Fruit fly (Drosophila melanogaster) whole organism, embryonic: Measurements from ENCODE around the gene CG5921.

ENCODE experiments used
- ATbp ChIP-seq: fragments of 200-800 bp; sonication (Bioruptor generic); optimal IDR thresholded peaks from 2 replicates; lab custom pipeline; 2017; ENCODE audit warnings: missing biosample characterization, mild to moderate bottlenecking, missing genetic modification characterization, missing genetic modification reagents
- Atf6 ChIP-seq: fragments of 200-800 bp; sonication (Bioruptor generic); IDR thresholded peaks from 2 replicates; pipeline ENCODE4 v1.3.6; 2022; ENCODE audit warnings: missing biosample characterization, missing genetic modification characterization
- CG10274 ChIP-seq: fragments of 200-800 bp; sonication (Bioruptor generic); optimal IDR thresholded peaks from 3 replicates; lab custom pipeline; 2017; ENCODE audit warnings: missing biosample characterization, mild to moderate bottlenecking, missing genetic modification characterization
- CG10321 ChIP-seq: fragments of 200-800 bp; sonication (Bioruptor generic); IDR thresholded peaks from 2 replicates; pipeline ENCODE4 v1.3.6; 2022; ENCODE audit warnings: missing biosample characterization, missing genetic modification characterization
- CG10654 ChIP-seq: fragments of 200-800 bp; sonication (Bioruptor generic); optimal IDR thresholded peaks from 2 replicates; lab custom pipeline; 2016; ENCODE audit warnings: missing biosample characterization, missing genetic modification characterization
- CG10979 ChIP-seq: fragments of 200-800 bp; sonication (Bioruptor generic); optimal IDR thresholded peaks from 2 replicates; lab custom pipeline; 2018; ENCODE audit warnings: missing biosample characterization, mild to moderate bottlenecking, missing genetic modification characterization, moderate library complexity
- CG11247 ChIP-seq: fragments of 200-800 bp; sonication (Bioruptor generic); IDR thresholded peaks from 2 replicates; pipeline ENCODE4 v1.3.6; 2022; ENCODE audit warnings: missing biosample characterization, missing genetic modification characterization
- CG11456 ChIP-seq: fragments of 200-800 bp; sonication (Bioruptor generic); IDR thresholded peaks from 3 replicates; pipeline ENCODE4 v1.3.6; 2022; ENCODE audit warnings: missing biosample characterization, missing genetic modification characterization
- CG12071 ChIP-seq: fragments of 200-800 bp; sonication (Bioruptor generic); optimal IDR thresholded peaks from 3 replicates; lab custom pipeline; 2018; ENCODE audit warnings: missing biosample characterization, mild to moderate bottlenecking, missing genetic modification characterization
- CG15479 ChIP-seq: fragments of 200-800 bp; sonication (Bioruptor generic); optimal IDR thresholded peaks from 3 replicates; lab custom pipeline; 2019; ENCODE audit warnings: missing biosample characterization, mild to moderate bottlenecking, missing genetic modification characterization, moderate library complexity
- CG18599 ChIP-seq: fragments of 200-800 bp; sonication (Bioruptor generic); optimal IDR thresholded peaks from 3 replicates; lab custom pipeline; 2017; ENCODE audit warnings: missing biosample characterization, missing genetic modification characterization, mild to moderate bottlenecking, moderate library complexity, missing genetic modification reagents
- CG2120 ChIP-seq: fragments of 200-800 bp; sonication (Bioruptor generic); optimal IDR thresholded peaks from 3 replicates; lab custom pipeline; 2016; ENCODE audit warnings: missing biosample characterization, missing genetic modification characterization
- CG2678 ChIP-seq: fragments of 200-800 bp; sonication (Bioruptor generic); optimal IDR thresholded peaks from 3 replicates; lab custom pipeline; 2019; ENCODE audit warnings: missing biosample characterization, mild to moderate bottlenecking, missing genetic modification characterization, moderate library complexity
- CG3726 ChIP-seq: fragments of 200-800 bp; sonication (Bioruptor generic); IDR thresholded peaks from 3 replicates; pipeline ENCODE4, ENCODE4 v1.3.6; 2022; ENCODE audit warnings: missing biosample characterization, missing genetic modification characterization
- CG3995 ChIP-seq: fragments of 200-800 bp; sonication (Bioruptor generic); optimal IDR thresholded peaks from 3 replicates; lab custom pipeline; 2016; ENCODE audit warnings: missing biosample characterization, missing genetic modification characterization
- CG4360 ChIP-seq: fragments of 200-800 bp; sonication (Bioruptor generic); IDR thresholded peaks from 2 replicates; pipeline ENCODE4 v1.3.6; 2022; ENCODE audit warnings: missing biosample characterization, missing genetic modification characterization
- CG6683 ChIP-seq: fragments of 200-800 bp; sonication (Bioruptor generic); optimal IDR thresholded peaks from 2 replicates; lab custom pipeline; 2017; ENCODE audit warnings: missing biosample characterization, mild to moderate bottlenecking, missing genetic modification characterization, missing genetic modification reagents
- CG7357 ChIP-seq: fragments of 200-800 bp; sonication (Bioruptor generic); IDR thresholded peaks from 3 replicates; pipeline ENCODE4 v1.3.6; 2022; ENCODE audit warnings: missing biosample characterization, missing genetic modification characterization
- CG7928 ChIP-seq: fragments of 200-800 bp; sonication (Bioruptor generic); optimal IDR thresholded peaks from 2 replicates; lab custom pipeline; 2017; ENCODE audit warnings: missing biosample characterization, mild to moderate bottlenecking, missing genetic modification characterization
- CG8089 ChIP-seq: fragments of 200-800 bp; sonication (Bioruptor generic); optimal IDR thresholded peaks from 3 replicates; lab custom pipeline; 2016; ENCODE audit warnings: missing biosample characterization, missing genetic modification characterization
- CG8765 ChIP-seq: fragments of 200-800 bp; sonication (Bioruptor generic); IDR thresholded peaks from 2 replicates; pipeline ENCODE4 v1.3.6; 2022; ENCODE audit warnings: missing biosample characterization, missing genetic modification characterization
- CoRest ChIP-seq: fragments of 200-800 bp; sonication (Bioruptor generic); optimal IDR thresholded peaks from 3 replicates; lab custom pipeline; 2018; ENCODE audit warnings: missing biosample characterization, mild to moderate bottlenecking, missing genetic modification characterization, moderate library complexity
- Deaf1 ChIP-seq: fragments of 200-800 bp; optimal IDR thresholded peaks from 3 replicates; lab custom pipeline; 2019; ENCODE audit warnings: missing biosample characterization, mild to moderate bottlenecking, missing genetic modification characterization, moderate library complexity
- Ets65A ChIP-seq: fragments of 200-800 bp; sonication (Bioruptor generic); peaks from one replicate; lab custom pipeline; 2016; ENCODE audit warnings: missing biosample characterization, missing genetic modification characterization
- HLH4C ChIP-seq: fragments of 200-800 bp; sonication (Bioruptor generic); IDR thresholded peaks from 3 replicates; pipeline ENCODE4 v1.3.6; 2022; ENCODE audit warnings: missing biosample characterization, missing genetic modification characterization; ENCODE audit not compliant: partially characterized antibody
- Lhr ChIP-seq: fragments of 200-800 bp; sonication (Bioruptor generic); optimal IDR thresholded peaks from 3 replicates; lab custom pipeline; 2017; ENCODE audit warnings: mild to moderate bottlenecking, missing biosample characterization, missing genetic modification reagents, missing genetic modification characterization
- Opbp ChIP-seq: fragments of 200-800 bp; sonication (Bioruptor generic); IDR thresholded peaks from 3 replicates; pipeline ENCODE4 v1.3.6; 2022; ENCODE audit warnings: missing biosample characterization, missing genetic modification characterization; ENCODE audit not compliant: partially characterized antibody
- Scr ChIP-seq: fragments of 200-800 bp; sonication (Bioruptor generic); IDR thresholded peaks from 2 replicates; pipeline ENCODE4 v1.3.6; 2022; ENCODE audit warnings: missing biosample characterization, missing genetic modification characterization; ENCODE audit not compliant: partially characterized antibody
- Sin3A ChIP-seq: fragments of >200 bp; optimal IDR thresholded peaks from 2 replicates; lab custom pipeline; 2018
- Taf1 ChIP-seq: fragments of 200-800 bp; sonication (Bioruptor generic); IDR thresholded peaks from 2 replicates; pipeline ENCODE4 v1.3.6; 2022; ENCODE audit warnings: missing biosample characterization, missing genetic modification characterization
- Xrp1 ChIP-seq: fragments of 200-800 bp; sonication (Bioruptor generic); IDR thresholded peaks from 2 replicates; pipeline ENCODE4 v1.3.6; 2022; ENCODE audit warnings: missing biosample characterization, missing genetic modification characterization
- abd-A ChIP-seq: fragments of 200-800 bp; sonication (Bioruptor generic); optimal IDR thresholded peaks from 3 replicates; lab custom pipeline; 2019; ENCODE audit warnings: missing biosample characterization, mild to moderate bottlenecking, missing genetic modification characterization, moderate library complexity
- bbx ChIP-seq: fragments of 200-800 bp; sonication (Bioruptor generic); IDR thresholded peaks from 2 replicates; pipeline ENCODE4 v1.3.6; 2022; ENCODE audit warnings: missing biosample characterization, missing genetic modification characterization; ENCODE audit not compliant: partially characterized antibody
- cg ChIP-seq: fragments of 200-800 bp; sonication (Bioruptor generic); optimal IDR thresholded peaks from 3 replicates; lab custom pipeline; 2019; ENCODE audit warnings: missing biosample characterization, mild to moderate bottlenecking, missing genetic modification characterization, moderate library complexity
- emc ChIP-seq: fragments of 200-800 bp; sonication (Bioruptor generic); optimal IDR thresholded peaks from 2 replicates; lab custom pipeline; 2016; ENCODE audit warnings: missing biosample characterization, missing genetic modification characterization
- ewg ChIP-seq: fragments of 200-800 bp; sonication (Bioruptor generic); optimal IDR thresholded peaks from 3 replicates; lab custom pipeline; 2017; ENCODE audit warnings: mild to moderate bottlenecking, missing biosample characterization, missing genetic modification reagents, missing genetic modification characterization
- fd96Cb ChIP-seq: fragments of 200-800 bp; sonication (Bioruptor generic); optimal IDR thresholded peaks from 2 replicates; lab custom pipeline; 2018; ENCODE audit warnings: missing biosample characterization, mild to moderate bottlenecking, missing genetic modification characterization, moderate library complexity
- fru ChIP-seq: fragments of >200 bp; optimal IDR thresholded peaks from 2 replicates; lab custom pipeline; 2017
- her ChIP-seq: fragments of 200-800 bp; sonication (Bioruptor generic); optimal IDR thresholded peaks from 2 replicates; lab custom pipeline; 2016; ENCODE audit warnings: missing biosample characterization, missing genetic modification characterization
- ind ChIP-seq: fragments of 200-800 bp; sonication (Bioruptor generic); optimal IDR thresholded peaks from 3 replicates; lab custom pipeline; 2016; ENCODE audit warnings: missing biosample characterization, missing genetic modification characterization
- luna ChIP-seq: fragments of 200-800 bp; sonication (Bioruptor generic); optimal IDR thresholded peaks from 2 replicates; lab custom pipeline; 2016; ENCODE audit warnings: missing biosample characterization, missing genetic modification characterization
- nmo ChIP-seq: fragments of 200-800 bp; sonication (Bioruptor generic); optimal IDR thresholded peaks from 2 replicates; lab custom pipeline; 2018; ENCODE audit warnings: missing biosample characterization, mild to moderate bottlenecking, missing genetic modification characterization, moderate library complexity
- pita ChIP-seq: fragments of 200-800 bp; sonication (Bioruptor generic); optimal IDR thresholded peaks from 2 replicates; lab custom pipeline; 2017; ENCODE audit warnings: missing biosample characterization, mild to moderate bottlenecking, missing genetic modification characterization
- pros ChIP-seq: fragments of 200-800 bp; sonication (Bioruptor generic); optimal IDR thresholded peaks from 3 replicates; lab custom pipeline; 2019; ENCODE audit warnings: missing biosample characterization, mild to moderate bottlenecking, missing genetic modification characterization, moderate library complexity
- pum ChIP-seq: fragments of 200-800 bp; sonication (Bioruptor generic); optimal IDR thresholded peaks from 2 replicates; lab custom pipeline; 2016; ENCODE audit warnings: missing biosample characterization, missing genetic modification characterization
- sima ChIP-seq: fragments of 200-800 bp; sonication (Bioruptor generic); optimal IDR thresholded peaks from 2 replicates; lab custom pipeline; 2016; ENCODE audit warnings: missing biosample characterization, missing genetic modification characterization
- sisA ChIP-seq: fragments of 200-800 bp; sonication (Bioruptor generic); IDR thresholded peaks from 2 replicates; pipeline ENCODE4 v1.3.6; 2022; ENCODE audit warnings: missing biosample characterization, missing genetic modification characterization
- so ChIP-seq: fragments of 200-800 bp; sonication (Bioruptor generic); IDR thresholded peaks from 3 replicates; pipeline ENCODE4 v1.3.6; 2022; ENCODE audit warnings: missing biosample characterization, missing genetic modification characterization
- tna ChIP-seq: fragments of 200-800 bp; sonication (Bioruptor generic); IDR thresholded peaks from 2 replicates; pipeline ENCODE4 v1.3.6; 2022; ENCODE audit warnings: missing biosample characterization, missing genetic modification characterization; ENCODE audit not compliant: partially characterized antibody
- zf30C ChIP-seq: fragments of 200-800 bp; sonication (Bioruptor generic); optimal IDR thresholded peaks from 3 replicates; lab custom pipeline; 2018; ENCODE audit warnings: missing biosample characterization, mild to moderate bottlenecking, missing genetic modification characterization
- zfh2 ChIP-seq: fragments of 200-800 bp; sonication (Bioruptor generic); optimal IDR thresholded peaks from 2 replicates; lab custom pipeline; 2016; ENCODE audit warnings: missing biosample characterization, missing genetic modification characterization

The CG5921 gene

DNA sequence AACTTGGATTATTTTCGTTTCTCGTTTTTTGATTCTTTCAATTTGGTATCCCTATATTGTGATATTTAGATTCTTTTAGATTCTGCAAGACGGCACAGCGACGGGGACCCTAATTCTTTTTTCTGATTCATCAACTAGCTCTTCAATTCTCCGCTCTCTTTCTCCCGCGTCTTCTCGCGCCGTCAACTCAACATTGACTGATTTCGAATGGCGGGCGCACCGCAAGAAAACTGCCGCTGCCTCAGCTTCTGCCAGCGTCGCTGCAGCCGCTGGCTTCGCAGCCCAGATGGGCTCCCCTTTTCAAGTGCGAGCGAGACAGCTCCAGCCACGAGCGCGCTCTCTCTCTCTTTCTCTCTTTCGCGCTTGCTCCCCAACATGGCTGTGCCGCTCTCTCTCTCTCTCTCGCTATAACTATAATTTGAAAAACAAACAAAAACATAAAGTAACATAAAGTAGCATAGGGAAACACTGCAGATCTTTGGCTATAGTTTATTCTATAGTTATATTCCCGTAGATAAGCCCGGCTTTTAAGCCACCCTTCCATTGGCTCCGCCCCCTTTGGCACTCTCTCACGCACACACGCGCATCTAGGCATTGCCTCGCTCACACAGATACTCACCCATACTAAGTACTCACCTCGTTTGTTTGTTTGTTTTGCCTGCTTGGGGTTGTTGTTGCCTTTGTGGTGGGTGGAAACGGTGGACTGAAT lies 37.5 kb upstream of the CG5921 start, which contains the start of gene mab-21 (continued):
- TF ChIP-seq CG3995 (GFP tag; lab: Kevin White, UChicago) (no peak), ATbp (GFP tag; lab: Kevin White, UChicago) (no peak), CG6683 (GFP tag; lab: Kevin White, UChicago) (no peak), sima (GFP tag; lab: Kevin White, UChicago) (no peak), Sin3A (lab: Kevin White, UChicago) (no peak), Scr (GFP tag; lab: Robert Waterston, UW) (no peak), CG10321 (peak; percentile 92), CG2120 (GFP tag; lab: Kevin White, UChicago) (no peak), CG7357 (GFP tag; lab: Robert Waterston, UW) (no peak), CoRest (tag; lab: Kevin White, UChicago) (peak; percentile 1), CG18599 (GFP tag; lab: Kevin White, UChicago) (no peak), Taf1 (GFP tag; lab: Robert Waterston, UW) (no peak), CG8089 (GFP tag; lab: Kevin White, UChicago) (no peak), Ets65A (no peak), CG11247 (GFP tag; lab: Robert Waterston, UW) (no peak), pum (GFP tag; lab: Kevin White, UChicago) (no peak), zfh2 (GFP tag; lab: Kevin White, UChicago) (no peak), CG4360 (GFP tag; lab: Robert Waterston, UW) (peak; percentile 85), ewg (GFP tag; lab: Kevin White, UChicago) (peak; percentile 0), so (no peak), CG11456 (GFP tag; lab: Robert Waterston, UW) (no peak), CG3726 (GFP tag; lab: Robert Waterston, UW) (no peak), her (no peak), HLH4C (GFP tag; lab: Robert Waterston, UW) (peak; percentile 42; the same call in 1 of the 3 replicates), CG2678 (tag; lab: Kevin White, UChicago) (no peak), CG8765 (no peak), abd-A (tag; lab: Kevin White, UChicago) (peak; percentile 79), CG15479 (GFP tag; lab: Kevin White, UChicago) (no peak), cg (GFP tag; lab: Kevin White, UChicago) (peak; percentile 95), Deaf1 (peak; percentile 25), zf30C (no peak), nmo (GFP tag; lab: Kevin White, UChicago) (no peak), CG10274 (GFP tag; lab: Kevin White, UChicago) (no peak), fd96Cb (tag; lab: Kevin White, UChicago) (no peak), Atf6 (no peak), CG7928 (GFP tag; lab: Kevin White, UChicago) (no peak), tna (no peak), luna (GFP tag; lab: Kevin White, UChicago) (no peak), fru (lab: Kevin White, UChicago) (no peak), Opbp (GFP tag; lab: Robert Waterston, UW) (0 out of 3 replicates have a peak, but pooled peaks have one; percentile 38), CG12071 (GFP tag; lab: Kevin White, UChicago) (no peak), Xrp1 (no peak), CG10654 (GFP tag; lab: Kevin White, UChicago) (no peak), ind (GFP tag; lab: Kevin White, UChicago) (no peak), sisA (GFP tag; lab: Robert Waterston, UW) (no peak), pita (GFP tag; lab: Kevin White, UChicago) (no peak), emc (GFP tag; lab: Kevin White, UChicago) (no peak), pros (peak; percentile 2), Lhr (GFP tag; lab: Kevin White, UChicago) (no peak), CG10979 (no peak), bbx (GFP tag; lab: Robert Waterston, UW) (no peak)
